Worm (Caenorhabditis elegans): ENCODE data around the gene mec-12.

DNA sequence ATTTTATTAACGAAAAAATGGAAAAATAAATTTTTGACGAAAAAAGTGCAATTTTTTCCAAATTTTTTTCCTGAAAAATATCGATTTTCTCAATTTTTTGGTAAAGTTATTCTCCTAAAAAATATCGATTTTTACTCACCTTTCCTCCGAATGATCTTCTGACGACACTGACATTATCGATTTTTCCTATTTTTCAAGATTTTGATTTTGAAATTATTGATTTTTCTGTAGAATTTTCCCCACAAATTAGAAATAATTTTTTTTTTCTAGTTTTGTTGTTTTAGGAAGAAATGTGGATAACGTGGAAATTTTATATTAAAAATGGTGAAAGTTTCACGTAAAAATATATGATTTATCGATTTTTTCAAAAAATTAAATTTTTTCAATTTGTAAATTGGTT is 27.5 kb downstream of the mec-12 start:
- no peak for TF ChIP-seq nhr-77 (tag; optimal IDR thresholded peaks at IDR 0.05)
- TF ChIP-seq ama-1 (optimal IDR thresholded peaks at IDR 0.05): no peak
- no peak for TF ChIP-seq nhr-12 (tag; optimal IDR thresholded peaks at IDR 0.05)
- TF ChIP-seq fkh-2 (tag; optimal IDR thresholded peaks at IDR 0.05): no peak
- no peak for TF ChIP-seq nfya-1 (tag; optimal IDR thresholded peaks at IDR 0.05; ENCODE audit: insufficient read depth)
- TF ChIP-seq elt-1 (tag; optimal IDR thresholded peaks at IDR 0.05): no peak
- no peak for TF ChIP-seq nhr-28 (tag; optimal IDR thresholded peaks at IDR 0.05)
- no peak for TF ChIP-seq fkh-10 (GFP tag; optimal IDR thresholded peaks at IDR 0.05)
- TF ChIP-seq fos-1 (tag; optimal IDR thresholded peaks at IDR 0.05): no peak
- TF ChIP-seq snpc-4 (tag; optimal IDR thresholded peaks at IDR 0.05): no peak
- TF ChIP-seq nhr-11 (tag; optimal IDR thresholded peaks at IDR 0.05): no peak
- TF ChIP-seq nhr-76 (tag; optimal IDR thresholded peaks at IDR 0.05): no peak
- no peak for TF ChIP-seq nhr-237 (tag; optimal IDR thresholded peaks at IDR 0.05)
- no peak for TF ChIP-seq R02D3.7 (tag; optimal IDR thresholded peaks at IDR 0.05)
